Worm (Caenorhabditis elegans) whole organism, young adult: ENCODE results near the gene T10B5.3.

Experiments
- cebp-1 ChIP-seq, 2 experiments: fragments of 200-800 bp in 1 of 2; sonication (Bioruptor generic) in 1 of 2; sonication (generic microtip) in 1 of 2; IDR thresholded peaks in 1 of 2; optimal IDR thresholded peaks in 1 of 2; 2 replicates each; pipeline versions ENCODE4 v1.3.6 to Lab custom; 2017 to 2022; ENCODE audit warnings: missing compliant biosample characterization in 2 of 2, missing genetic modification characterization in 2 of 2, mild to moderate bottlenecking in 1 of 2, missing genetic modification reagents in 1 of 2, moderate library complexity in 1 of 2
- cebp-2 ChIP-seq: fragments of 200-800 bp; sonication (Bioruptor generic); IDR thresholded peaks from 2 replicates; pipeline ENCODE4 v1.3.6; 2022; ENCODE audit warnings: missing genetic modification characterization, missing compliant biosample characterization
- hmg-20 ChIP-seq: fragments of 200-800 bp; sonication (Bioruptor generic); IDR thresholded peaks from 2 replicates; pipeline ENCODE4 v1.3.6; 2022; ENCODE audit warnings: missing genetic modification reagents, missing genetic modification characterization, missing compliant biosample characterization
- nhr-27 ChIP-seq: fragments of 200-800 bp; sonication (Bioruptor generic); optimal IDR thresholded peaks from 2 replicates; lab custom pipeline; 2018; ENCODE audit warnings: mild to moderate bottlenecking, missing genetic modification characterization, moderate library complexity, missing compliant biosample characterization

ce11 chrV:1848590-1848989 is 21.0 kb downstream of the T10B5.3 start:
- TF ChIP-seq nhr-27 (tag; lab: Kevin White, UChicago) (no peak), cebp-1 (GFP tag; IDR thresholded peaks at IDR 0.05; lab: Robert Waterston, UW) (no peak), cebp-1 (tag; optimal IDR thresholded peaks at IDR 0.05; lab: Kevin White, UChicago) (no peak), cebp-2 (GFP tag; lab: Robert Waterston, UW) (no peak), hmg-20 (GFP tag; lab: Robert Waterston, UW) (no peak)
